Worm (Caenorhabditis elegans): ENCODE data around the gene Y77E11A.7.

The Y77E11A.7 gene

DNA sequence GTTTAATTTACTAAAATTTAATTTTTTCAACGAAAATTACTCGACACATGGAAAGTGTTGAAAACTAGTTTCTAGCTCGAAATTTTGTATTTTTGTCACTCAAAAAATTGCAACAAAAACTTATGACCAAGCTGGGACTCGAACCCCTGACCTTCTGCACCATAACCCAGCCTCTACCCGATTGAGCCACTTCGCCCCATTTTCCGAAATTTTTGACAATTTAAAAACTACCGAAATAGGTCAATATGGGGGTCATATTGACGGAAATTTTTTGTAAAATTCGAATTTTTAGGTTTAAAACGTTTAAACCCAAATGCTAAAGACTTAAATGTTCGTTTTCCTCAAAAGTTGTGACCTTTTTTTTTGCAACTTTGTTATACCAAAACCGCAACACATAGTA, 34.1 kb downstream of the Y77E11A.7 start:
- TF ChIP-seq nhr-25 (tag; optimal IDR thresholded peaks at IDR 0.05) = no peak
- TF ChIP-seq snpc-4 (tag; optimal IDR thresholded peaks at IDR 0.05) = no peak
- no peak for TF ChIP-seq lin-11 (tag; optimal IDR thresholded peaks at IDR 0.05)
- TF ChIP-seq aly-2 (tag; optimal IDR thresholded peaks at IDR 0.05) = no peak

DNA sequence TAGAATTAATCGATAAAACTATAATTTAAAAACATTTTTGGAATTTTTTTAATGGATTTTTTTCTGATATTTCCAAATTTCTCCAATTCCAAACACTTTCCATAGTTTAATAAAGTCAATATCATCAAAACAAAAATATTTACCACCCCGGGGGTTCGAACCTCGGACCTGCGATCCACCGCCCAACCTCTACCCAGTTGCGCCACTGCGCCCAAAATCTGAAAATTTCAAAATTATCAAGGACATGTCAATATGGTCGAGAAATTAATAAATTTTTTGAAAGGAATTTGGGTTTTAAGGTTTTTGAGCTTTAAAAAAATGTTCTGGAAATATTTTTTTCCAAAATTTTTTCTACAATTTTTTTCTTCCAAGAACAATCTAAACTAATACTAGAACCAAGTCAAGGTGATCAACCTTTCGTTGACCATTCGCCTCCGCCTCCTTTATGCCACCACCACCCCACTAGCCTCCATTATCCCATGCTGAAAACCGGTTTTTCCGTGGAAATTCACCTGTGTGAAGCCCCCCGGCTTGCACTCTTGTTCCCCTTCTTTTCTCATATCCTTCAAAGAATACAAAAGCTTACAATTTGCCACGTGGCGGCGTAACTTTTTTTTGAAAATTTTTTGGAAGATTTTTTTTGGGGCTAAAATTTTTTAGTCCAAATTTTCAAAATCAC, 37.9 kb downstream of the Y77E11A.7 start:
- TF ChIP-seq nhr-11 (tag; optimal IDR thresholded peaks at IDR 0.05) (no peak), peb-1 (tag; optimal IDR thresholded peaks at IDR 0.05) (no peak), ztf-4 (tag; optimal IDR thresholded peaks at IDR 0.05) (no peak), nhr-25 (tag; optimal IDR thresholded peaks at IDR 0.05) (peak; percentile 8), nhr-10 (tag; optimal IDR thresholded peaks at IDR 0.05) (no peak)

DNA sequence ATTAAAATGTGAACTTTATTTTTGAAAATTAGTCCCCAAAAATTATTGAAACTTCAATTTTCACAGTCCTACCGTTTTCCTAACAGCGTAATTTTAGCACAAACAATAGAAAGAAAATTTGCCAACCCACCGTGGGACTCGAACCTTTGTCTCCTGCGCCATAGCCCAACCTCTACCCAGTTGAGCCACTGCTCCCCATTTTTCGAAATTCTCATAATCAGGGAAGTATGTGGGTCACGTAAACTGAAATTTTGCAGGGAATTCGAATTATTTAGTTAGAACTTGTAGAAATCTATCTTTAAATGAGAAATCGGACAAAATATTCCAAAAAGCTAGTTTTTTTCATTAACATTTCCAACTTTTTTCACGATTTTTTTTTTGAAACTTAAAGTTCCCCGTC, 39.3 kb downstream of the Y77E11A.7 start:
- TF ChIP-seq ztf-1 (GFP tag; conservative IDR thresholded peaks at IDR 0.05) (no peak), skn-1 (tag; optimal IDR thresholded peaks at IDR 0.05) (no peak), C34F6.9 (tag; optimal IDR thresholded peaks at IDR 0.05) (no peak), sem-4 (tag; optimal IDR thresholded peaks at IDR 0.05) (no peak), gmeb-1 (tag; optimal IDR thresholded peaks at IDR 0.05) (no peak), nhr-12 (tag; optimal IDR thresholded peaks at IDR 0.05) (no peak), unc-39 (tag; optimal IDR thresholded peaks at IDR 0.05) (no peak), mdl-1 (tag; optimal IDR thresholded peaks at IDR 0.05) (no peak), nhr-11 (tag; optimal IDR thresholded peaks at IDR 0.05) (no peak), unc-62 (GFP tag; optimal IDR thresholded peaks at IDR 0.05) (no peak), ama-1 (optimal IDR thresholded peaks at IDR 0.05) (no peak), fos-1 (tag; optimal IDR thresholded peaks at IDR 0.05) (no peak), sma-9 (GFP tag; optimal IDR thresholded peaks at IDR 0.05) (no peak), sma-9 (tag; optimal IDR thresholded peaks at IDR 0.05) (no peak), snpc-4 (tag; optimal IDR thresholded peaks at IDR 0.05) (no peak), lsy-2 (tag; optimal IDR thresholded peaks at IDR 0.05) (no peak)

DNA sequence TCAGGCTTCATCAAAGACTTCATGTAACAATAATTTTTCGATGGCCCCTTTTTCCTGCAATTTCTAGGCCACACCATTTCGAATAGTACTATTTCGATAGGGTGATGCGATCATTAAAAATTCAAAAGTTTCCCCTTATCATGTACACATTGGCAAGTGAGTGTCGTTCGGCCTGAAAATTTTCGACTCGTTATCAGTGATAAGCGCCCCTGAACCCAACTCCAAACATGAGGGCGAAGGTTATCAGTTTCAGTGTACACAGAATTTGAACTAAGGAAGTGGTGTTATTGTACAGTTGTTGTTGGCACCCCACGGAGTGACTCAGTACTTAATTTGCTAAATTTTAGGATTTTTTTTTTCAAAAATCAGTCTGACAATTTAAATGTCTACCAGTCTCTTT, 40.7 kb downstream of the Y77E11A.7 start:
- TF ChIP-seq snpc-4 (tag; optimal IDR thresholded peaks at IDR 0.05) (no peak), lin-13 (GFP tag; optimal IDR thresholded peaks at IDR 0.05) (no peak), nhr-12 (tag; optimal IDR thresholded peaks at IDR 0.05) (no peak), zag-1 (tag; optimal IDR thresholded peaks at IDR 0.05) (no peak), gmeb-1 (tag; optimal IDR thresholded peaks at IDR 0.05) (no peak), sma-3 (GFP tag; optimal IDR thresholded peaks at IDR 0.05) (peak; percentile 6), ama-1 (optimal IDR thresholded peaks at IDR 0.05) (no peak), nhr-77 (tag; optimal IDR thresholded peaks at IDR 0.05) (no peak), ztf-4 (tag; optimal IDR thresholded peaks at IDR 0.05) (no peak), elt-1 (tag; optimal IDR thresholded peaks at IDR 0.05) (no peak), unc-39 (tag; optimal IDR thresholded peaks at IDR 0.05) (no peak), sma-9 (GFP tag; optimal IDR thresholded peaks at IDR 0.05) (peak; percentile 66), sma-9 (tag; optimal IDR thresholded peaks at IDR 0.05) (no peak), mdl-1 (tag; optimal IDR thresholded peaks at IDR 0.05) (no peak), nhr-129 (tag; optimal IDR thresholded peaks at IDR 0.05) (no peak), mab-5 (tag; optimal IDR thresholded peaks at IDR 0.05) (no peak), ceh-16 (tag; optimal IDR thresholded peaks at IDR 0.05) (no peak), nhr-11 (tag; optimal IDR thresholded peaks at IDR 0.05) (no peak), nhr-23 (tag; optimal IDR thresholded peaks at IDR 0.05) (no peak), alr-1 (tag; optimal IDR thresholded peaks at IDR 0.05) (no peak), lin-39 (tag; optimal IDR thresholded peaks at IDR 0.05) (no peak), unc-55 (GFP tag; optimal IDR thresholded peaks at IDR 0.05) (no peak), F13H6.1 (tag; optimal IDR thresholded peaks at IDR 0.05) (peak; percentile 48), fos-1 (tag; optimal IDR thresholded peaks at IDR 0.05) (peak; percentile 96), sem-4 (tag; optimal IDR thresholded peaks at IDR 0.05) (no peak), Y55F3AM.14 (GFP tag; optimal IDR thresholded peaks at IDR 0.05) (no peak), nhr-10 (tag; optimal IDR thresholded peaks at IDR 0.05) (no peak), blmp-1 (tag; optimal IDR thresholded peaks at IDR 0.05; ENCODE audit: insufficient read depth) (no peak), mbf-1 (tag; optimal IDR thresholded peaks at IDR 0.05) (no peak)
